Worm (Caenorhabditis elegans): ENCODE results near the gene sphr-1.

- TF ChIP-seq elt-3 (tag; optimal IDR thresholded peaks at IDR 0.05), result no peak
- TF ChIP-seq nhr-77 (tag; optimal IDR thresholded peaks at IDR 0.05), result no peak
- TF ChIP-seq lin-11 (tag; optimal IDR thresholded peaks at IDR 0.05), result no peak
- no peak for TF ChIP-seq nhr-6 (tag; optimal IDR thresholded peaks at IDR 0.05)
- TF ChIP-seq lsy-2 (tag; optimal IDR thresholded peaks at IDR 0.05), result no peak
- TF ChIP-seq unc-62 (GFP tag; optimal IDR thresholded peaks at IDR 0.05), result no peak
- no peak for TF ChIP-seq sem-4 (tag; optimal IDR thresholded peaks at IDR 0.05)
Measured at ce11 chrV:9197121-9197520, 5.7 kb downstream of the sphr-1 start, which contains the start of gene C24B5.4.

All from whole organism, L2 larva.